Worm (Caenorhabditis elegans) whole organism, L2 larva: Measurements from ENCODE around the gene W06G6.11.

Source experiments
- Y55F3AM.14 ChIP-seq: fragments of 200-800 bp; sonication (Bioruptor generic); optimal IDR thresholded peaks from 2 replicates; lab custom pipeline; 2018; ENCODE audit warnings: mild to moderate bottlenecking, missing genetic modification characterization, missing compliant biosample characterization
- egl-27 ChIP-seq: sonication (generic microtip); optimal IDR thresholded peaks from 3 replicates; lab custom pipeline; 2017; ENCODE audit warnings: missing biosample characterization, missing genetic modification reagents, missing genetic modification characterization
- snpc-4 ChIP-seq: fragments of 150-350 bp; optimal IDR thresholded peaks from 2 replicates; lab custom pipeline; 2014; ENCODE audit warnings: missing biosample characterization, missing genetic modification characterization

DNA sequence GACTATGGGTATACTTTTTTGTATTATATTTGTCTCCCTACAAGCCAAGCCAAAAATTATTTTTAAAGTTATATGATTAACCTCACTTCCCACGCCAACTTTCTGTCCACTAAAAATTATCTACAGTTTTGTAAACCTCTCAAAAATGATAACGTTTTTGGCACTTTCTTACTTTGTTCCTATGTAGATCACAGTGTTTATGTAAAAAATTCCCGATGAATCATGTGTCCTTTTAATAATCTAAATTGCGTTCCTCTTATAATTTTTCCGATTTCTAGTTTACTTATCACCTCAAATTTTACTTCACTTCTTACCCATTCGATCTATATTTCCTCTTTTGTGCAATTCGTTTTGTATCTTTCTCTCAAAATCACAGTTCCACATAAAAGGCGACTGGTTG lies 44.8 kb downstream of the W06G6.11 start:
- no peak for TF ChIP-seq egl-27 (tag; lab: Kevin White, UChicago)
- no peak for TF ChIP-seq Y55F3AM.14 (GFP tag; lab: Kevin White, UChicago)
- no peak for TF ChIP-seq snpc-4
